Worm (Caenorhabditis elegans): ENCODE data around the gene dao-6.

The dao-6 gene

DNA sequence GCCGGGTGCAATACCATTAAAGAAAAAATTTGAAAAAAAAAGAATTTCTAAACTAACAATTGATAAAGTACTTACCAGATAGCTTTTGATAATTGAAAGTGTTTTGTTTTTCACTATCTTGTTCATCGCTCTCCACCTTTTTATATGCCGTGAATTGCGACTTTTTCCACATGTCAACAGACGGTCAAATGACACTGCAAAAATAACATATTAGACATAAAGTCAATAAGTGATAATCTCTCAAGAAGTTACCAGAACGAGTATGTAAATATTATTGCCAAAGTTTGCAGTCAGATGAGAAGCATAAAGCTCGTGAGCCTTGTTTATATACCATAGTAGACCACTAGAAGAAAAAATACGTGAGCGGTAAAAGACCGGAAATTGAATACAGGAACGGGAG, at the start of gene dao-6:
TSS of gene dao-6 (minus strand) at position 345 of the 400 bp plus-strand sequence.
- TF ChIP-seq tbx-37 (GFP tag; conservative IDR thresholded peaks at IDR 0.05), result no peak

DNA sequence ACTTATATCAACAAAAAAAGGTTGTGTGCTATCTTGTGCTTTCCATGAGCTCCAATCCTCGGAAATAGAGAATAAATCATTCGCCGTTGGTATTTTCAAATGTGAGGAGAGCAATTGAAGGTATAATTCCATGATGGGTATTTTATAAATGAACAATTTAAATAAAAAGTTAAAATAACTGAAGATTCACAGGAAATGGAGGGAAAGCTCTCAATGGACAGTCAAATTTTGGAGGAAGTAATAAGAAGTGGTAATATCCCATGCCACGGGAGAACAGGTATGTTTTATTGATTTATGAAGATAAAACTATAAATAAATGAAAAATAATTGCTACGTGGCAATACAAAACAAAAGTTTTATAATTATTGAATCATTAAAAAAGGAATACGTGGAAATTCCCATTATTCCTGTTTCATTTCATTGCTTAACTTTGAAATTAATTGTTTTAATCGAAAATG, 47.2 kb upstream of the dao-6 start:
- no peak for TF ChIP-seq aly-1 (tag; optimal IDR thresholded peaks at IDR 0.05)
- TF ChIP-seq tbx-37 (GFP tag; conservative IDR thresholded peaks at IDR 0.05), result no peak
- TF ChIP-seq ceh-36 (tag; optimal IDR thresholded peaks at IDR 0.05), result no peak
- TF ChIP-seq hmbx-1 (tag; optimal IDR thresholded peaks at IDR 0.05), result no peak
- TF ChIP-seq scrt-1 (GFP tag; IDR thresholded peaks at IDR 0.05), result no peak
- no peak for TF ChIP-seq ets-7 (tag; optimal IDR thresholded peaks at IDR 0.05)

DNA sequence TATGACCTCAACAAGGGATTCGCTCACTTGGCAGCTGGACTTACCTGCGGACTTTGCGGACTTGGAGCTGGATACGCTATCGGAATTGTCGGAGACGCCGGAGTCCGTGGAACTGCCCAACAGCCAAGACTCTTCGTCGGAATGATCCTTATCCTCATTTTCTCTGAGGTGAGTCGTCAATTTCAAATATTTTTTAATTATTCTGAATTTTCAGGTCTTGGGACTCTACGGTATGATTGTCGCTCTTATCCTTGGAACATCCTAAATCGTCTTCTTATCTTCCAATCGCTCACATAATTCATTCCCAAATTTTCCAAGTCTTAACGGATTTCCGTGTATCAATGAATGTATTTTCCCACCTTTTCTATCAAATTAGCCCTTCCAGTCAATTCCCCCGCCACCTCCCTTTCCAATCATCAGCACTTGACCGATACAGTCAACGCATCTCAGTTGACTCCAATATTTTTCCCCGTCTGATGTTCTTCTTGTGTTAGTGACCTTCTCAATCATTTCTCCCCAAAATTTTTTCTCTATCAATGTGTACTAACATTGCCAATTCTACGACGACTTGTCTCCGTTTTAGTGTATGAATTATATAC, 46.6 kb upstream of the dao-6 start, which contains the start of gene R10E11.6:
TSS of gene R10E11.6 (plus strand) at position 524 of the 599 bp plus-strand sequence.
- TF ChIP-seq pes-1 (GFP tag; IDR thresholded peaks at IDR 0.05) (no peak), hmbx-1 (tag; optimal IDR thresholded peaks at IDR 0.05) (no peak), hmg-4 (GFP tag; optimal IDR thresholded peaks at IDR 0.05) (no peak), sea-1 (GFP tag; conservative IDR thresholded peaks at IDR 0.05) (no peak), tbx-37 (GFP tag; conservative IDR thresholded peaks at IDR 0.05) (no peak), flt-1 (GFP tag; IDR thresholded peaks at IDR 0.05) (no peak), tbx-11 (GFP tag; IDR thresholded peaks at IDR 0.05) (no peak)

DNA sequence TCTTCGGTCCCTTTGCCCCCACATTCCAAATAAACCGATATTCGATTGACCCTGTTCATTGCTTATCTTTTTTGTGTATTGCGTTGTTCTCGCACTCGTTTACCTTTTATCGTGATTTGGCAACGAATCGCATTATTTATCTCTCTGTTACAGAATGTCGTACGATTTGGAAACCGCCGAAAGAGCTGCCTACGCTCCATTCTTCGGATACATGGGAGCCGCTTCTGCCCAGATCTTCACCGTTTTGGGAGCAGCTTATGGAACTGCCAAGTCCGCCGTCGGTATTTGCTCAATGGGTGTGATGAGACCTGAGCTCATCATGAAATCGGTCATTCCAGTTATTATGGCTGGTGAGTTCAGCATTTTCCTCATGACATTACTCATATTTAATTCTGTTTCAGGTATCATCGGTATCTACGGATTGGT, 46.0 kb upstream of the dao-6 start, which contains the start of gene vha-2:
TSS of gene vha-2 (plus strand) at position 154 of the 426 bp plus-strand sequence.
- TF ChIP-seq tbx-11 (GFP tag; IDR thresholded peaks at IDR 0.05) (no peak), ets-7 (tag; optimal IDR thresholded peaks at IDR 0.05) (no peak), scrt-1 (GFP tag; IDR thresholded peaks at IDR 0.05) (no peak), pes-1 (GFP tag; IDR thresholded peaks at IDR 0.05) (no peak), ama-1 (optimal IDR thresholded peaks at IDR 0.05) (peak; percentile 27)

DNA sequence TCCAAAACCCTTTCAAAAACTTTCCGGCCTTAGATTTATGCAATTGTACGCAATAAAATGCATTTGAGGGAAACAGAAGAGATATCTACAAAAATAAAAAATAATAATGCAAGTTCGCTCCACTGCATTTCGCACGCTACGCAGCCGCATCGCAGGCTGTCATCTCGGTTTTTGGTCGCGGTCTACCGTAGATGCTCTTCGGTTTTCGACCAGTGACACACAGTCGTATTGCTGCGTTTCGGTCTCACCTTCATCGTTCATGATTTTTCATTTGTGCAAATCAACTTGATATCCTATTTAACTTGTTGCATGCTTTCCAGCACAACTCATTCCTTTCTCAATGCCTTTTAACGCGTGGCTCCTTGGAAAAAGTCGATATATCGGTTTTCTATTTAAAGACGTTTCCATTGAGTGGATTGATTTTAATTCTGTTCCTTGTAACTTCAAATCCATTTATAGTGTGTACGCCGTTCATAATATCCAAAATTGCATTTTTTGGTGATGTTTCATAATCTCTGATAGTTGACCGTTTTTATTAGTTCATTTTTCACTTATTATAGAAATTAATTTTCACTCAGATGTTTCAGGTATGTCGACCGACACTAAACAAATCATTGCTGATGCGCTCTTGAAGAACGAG, 44.8 kb upstream of the dao-6 start, which contains the start of gene vha-1:
TSS of gene vha-1 (plus strand) at position 590 of the 640 bp plus-strand sequence.
- TF ChIP-seq ceh-36 (tag; optimal IDR thresholded peaks at IDR 0.05) (no peak), sea-1 (GFP tag; conservative IDR thresholded peaks at IDR 0.05) (0 out of 2 replicates have a peak, but pooled peaks have one; percentile 58), hmbx-1 (tag; optimal IDR thresholded peaks at IDR 0.05) (no peak), pes-1 (GFP tag; IDR thresholded peaks at IDR 0.05) (0 out of 2 replicates have a peak, but pooled peaks have one; percentile 31), F13C5.2 (tag; optimal IDR thresholded peaks at IDR 0.05) (peak; percentile 54), hnd-1 (tag; optimal IDR thresholded peaks at IDR 0.05) (no peak)

DNA sequence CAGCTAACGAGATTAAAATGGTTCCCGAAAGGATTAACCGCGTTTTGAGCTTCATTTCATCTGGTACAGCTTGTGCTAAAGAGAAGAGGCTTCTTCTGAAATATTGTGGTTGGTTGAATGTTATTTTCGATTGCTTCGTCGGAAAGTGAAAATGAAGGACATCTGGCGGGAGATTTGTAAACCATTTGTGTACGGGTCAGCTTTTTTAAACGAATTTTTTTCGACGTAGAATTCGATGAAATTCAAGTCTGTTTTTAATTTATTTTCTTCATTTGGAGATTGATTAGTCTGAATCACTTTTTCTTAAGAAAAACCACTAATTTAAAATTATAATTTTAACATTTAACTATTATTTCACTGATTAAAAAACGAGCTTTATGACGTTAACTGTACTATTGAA, 44.3 kb upstream of the dao-6 start, which contains the start of gene sqv-3:
TSS of gene sqv-3 (minus strand) at position 101 of the 400 bp plus-strand sequence.
- TF ChIP-seq aly-1 (tag; optimal IDR thresholded peaks at IDR 0.05), result no peak
- TF ChIP-seq pes-1 (GFP tag; IDR thresholded peaks at IDR 0.05), result no peak
- TF ChIP-seq scrt-1 (GFP tag; IDR thresholded peaks at IDR 0.05), result no peak
- TF ChIP-seq hmbx-1 (tag; optimal IDR thresholded peaks at IDR 0.05), result no peak
- no peak for TF ChIP-seq hmg-4 (GFP tag; optimal IDR thresholded peaks at IDR 0.05)
- no peak for TF ChIP-seq tbx-37 (GFP tag; conservative IDR thresholded peaks at IDR 0.05)
- TF ChIP-seq F13C5.2 (tag; optimal IDR thresholded peaks at IDR 0.05), result no peak
- TF ChIP-seq sea-1 (GFP tag; conservative IDR thresholded peaks at IDR 0.05), result no peak
- no peak for TF ChIP-seq tbx-11 (GFP tag; IDR thresholded peaks at IDR 0.05)
- no peak for TF ChIP-seq ama-1 (optimal IDR thresholded peaks at IDR 0.05)
- TF ChIP-seq B0310.2 (tag; optimal IDR thresholded peaks at IDR 0.05), result no peak
- no peak for TF ChIP-seq hnd-1 (tag; optimal IDR thresholded peaks at IDR 0.05)
- no peak for TF ChIP-seq flt-1 (GFP tag; IDR thresholded peaks at IDR 0.05)
- no peak for TF ChIP-seq tra-4 (tag; optimal IDR thresholded peaks at IDR 0.05)
- TF ChIP-seq ets-7 (tag; optimal IDR thresholded peaks at IDR 0.05), result no peak
- no peak for TF ChIP-seq ceh-36 (tag; optimal IDR thresholded peaks at IDR 0.05)
- TF ChIP-seq ceh-13 (GFP tag; optimal IDR thresholded peaks at IDR 0.05), result no peak

DNA sequence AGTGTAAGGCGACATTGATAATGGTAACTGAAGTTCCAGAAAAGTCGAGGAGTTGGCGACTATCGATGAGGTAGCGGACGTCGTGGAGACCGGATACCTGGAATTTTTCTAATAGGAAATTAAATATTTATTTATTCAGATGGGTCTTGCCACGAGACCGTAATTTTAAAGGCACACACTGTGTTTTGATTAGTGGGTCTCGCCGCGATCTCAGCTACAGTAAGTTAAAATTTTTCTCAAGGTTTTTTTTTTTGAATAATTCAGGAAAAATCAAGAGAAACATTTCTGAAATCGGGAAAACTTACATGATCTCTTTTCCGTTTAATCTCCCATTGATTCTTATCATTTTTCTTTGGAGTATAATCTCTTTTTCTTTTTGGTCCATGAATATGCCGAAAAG, 43.1 kb upstream of the dao-6 start:
- TF ChIP-seq F13C5.2 (tag; optimal IDR thresholded peaks at IDR 0.05) (no peak), hnd-1 (tag; optimal IDR thresholded peaks at IDR 0.05) (no peak), ets-7 (tag; optimal IDR thresholded peaks at IDR 0.05) (no peak), hmbx-1 (tag; optimal IDR thresholded peaks at IDR 0.05) (no peak), ceh-36 (tag; optimal IDR thresholded peaks at IDR 0.05) (no peak), aly-1 (tag; optimal IDR thresholded peaks at IDR 0.05) (no peak), scrt-1 (GFP tag; IDR thresholded peaks at IDR 0.05) (no peak), ama-1 (optimal IDR thresholded peaks at IDR 0.05) (no peak), tbx-37 (GFP tag; conservative IDR thresholded peaks at IDR 0.05) (no peak), B0310.2 (tag; optimal IDR thresholded peaks at IDR 0.05) (no peak), tbx-11 (GFP tag; IDR thresholded peaks at IDR 0.05) (no peak), tra-4 (tag; optimal IDR thresholded peaks at IDR 0.05) (no peak), flt-1 (GFP tag; IDR thresholded peaks at IDR 0.05) (no peak), hmg-4 (GFP tag; optimal IDR thresholded peaks at IDR 0.05) (no peak), sea-1 (GFP tag; conservative IDR thresholded peaks at IDR 0.05) (no peak)

DNA sequence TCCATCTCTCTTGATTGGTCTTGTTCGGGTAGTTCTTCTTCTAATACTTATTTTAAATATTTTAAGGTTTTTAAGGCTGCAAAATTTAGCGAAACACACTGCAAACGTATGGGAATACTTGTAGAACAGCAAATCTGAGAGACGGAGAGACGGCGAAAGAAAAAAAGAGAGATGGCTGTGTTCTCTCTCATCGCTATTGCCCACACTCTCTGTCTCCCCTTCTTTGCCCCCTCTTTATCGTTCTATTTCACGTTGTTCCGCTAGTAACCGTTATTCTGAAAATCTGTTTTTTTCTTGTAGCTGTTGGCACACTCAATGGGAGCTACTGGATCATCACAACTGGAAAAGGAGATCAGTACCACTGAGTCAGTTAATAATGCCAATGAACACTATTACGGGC, 40.3 kb upstream of the dao-6 start, which contains the start of gene usp-46:
TSS of gene usp-46 (plus strand) at position 301 of the 400 bp plus-strand sequence.
- TF ChIP-seq F13C5.2 (tag; optimal IDR thresholded peaks at IDR 0.05), result no peak

All from whole organism, early embryonic.